Worm (Caenorhabditis elegans): Measurements from ENCODE around the gene ins-5.

ins-5 gene

DNA sequence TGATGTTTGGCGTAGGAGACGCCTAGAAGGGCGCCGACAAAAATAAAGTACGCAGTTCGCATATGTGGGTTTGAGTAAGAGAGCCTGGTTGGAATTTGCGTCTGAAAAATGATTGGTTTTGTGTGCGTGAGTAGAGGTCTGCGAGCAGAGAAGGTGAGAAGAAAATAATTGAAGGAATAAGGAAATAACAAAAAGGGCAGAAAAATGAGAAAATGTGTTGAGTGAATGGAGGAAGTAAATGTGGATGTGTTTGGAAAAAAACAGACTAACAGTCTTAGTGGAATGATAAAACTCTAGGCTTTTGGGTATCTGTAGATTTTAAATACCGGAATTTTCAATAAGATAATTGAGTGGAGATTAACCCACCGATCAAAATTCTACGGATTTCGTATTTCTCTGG, 40.8 kb upstream of the ins-5 start, which contains the start of gene casy-1:
Gene casy-1, minus strand, starts transcription at position 101 of the 400 bp plus-strand sequence.
- TF ChIP-seq zag-1 (tag; optimal IDR thresholded peaks at IDR 0.05) (no peak), lin-13 (GFP tag; optimal IDR thresholded peaks at IDR 0.05) (no peak), elt-1 (tag; optimal IDR thresholded peaks at IDR 0.05) (no peak), blmp-1 (tag; optimal IDR thresholded peaks at IDR 0.05; ENCODE audit: insufficient read depth) (no peak), sma-3 (GFP tag; optimal IDR thresholded peaks at IDR 0.05) (no peak), aly-2 (tag; optimal IDR thresholded peaks at IDR 0.05) (no peak), sem-4 (tag; optimal IDR thresholded peaks at IDR 0.05) (no peak), skn-1 (tag; optimal IDR thresholded peaks at IDR 0.05) (no peak), elt-3 (tag; optimal IDR thresholded peaks at IDR 0.05) (no peak), nhr-6 (tag; optimal IDR thresholded peaks at IDR 0.05) (no peak), lin-11 (tag; optimal IDR thresholded peaks at IDR 0.05) (no peak), egl-27 (tag; optimal IDR thresholded peaks at IDR 0.05) (no peak), nhr-129 (tag; optimal IDR thresholded peaks at IDR 0.05) (no peak), unc-62 (GFP tag; optimal IDR thresholded peaks at IDR 0.05) (no peak), nhr-10 (tag; optimal IDR thresholded peaks at IDR 0.05) (no peak)

DNA sequence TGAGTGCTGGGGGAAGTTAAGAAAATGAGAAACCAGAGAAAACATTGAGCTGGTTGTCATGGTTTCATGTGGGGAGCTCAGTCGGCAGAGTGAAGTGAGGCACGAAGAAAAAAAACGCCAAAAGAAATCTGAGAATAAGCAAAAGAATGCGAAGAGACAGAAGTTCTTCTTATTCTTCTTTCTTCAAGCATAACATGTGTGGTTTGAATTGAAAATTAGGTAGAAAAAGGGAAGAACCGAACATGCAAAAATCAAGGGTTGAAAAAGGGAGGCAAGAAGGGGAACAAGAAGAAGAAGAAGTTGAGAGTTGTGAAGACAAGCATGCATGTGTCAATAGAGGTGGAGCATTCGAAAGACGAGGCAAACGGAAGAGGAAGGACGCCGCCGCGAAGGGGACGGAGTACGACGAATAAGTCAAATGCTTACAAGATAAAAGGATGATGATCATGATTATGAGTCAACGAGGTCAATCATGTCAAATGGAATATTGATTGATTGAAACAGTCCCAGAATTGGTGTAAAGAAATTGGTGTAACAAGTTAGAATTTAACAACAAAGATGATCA, 39.5 kb upstream of the ins-5 start:
- TF ChIP-seq ama-1 (optimal IDR thresholded peaks at IDR 0.05) (no peak), C34F6.9 (tag; optimal IDR thresholded peaks at IDR 0.05) (peak; percentile 13)

DNA sequence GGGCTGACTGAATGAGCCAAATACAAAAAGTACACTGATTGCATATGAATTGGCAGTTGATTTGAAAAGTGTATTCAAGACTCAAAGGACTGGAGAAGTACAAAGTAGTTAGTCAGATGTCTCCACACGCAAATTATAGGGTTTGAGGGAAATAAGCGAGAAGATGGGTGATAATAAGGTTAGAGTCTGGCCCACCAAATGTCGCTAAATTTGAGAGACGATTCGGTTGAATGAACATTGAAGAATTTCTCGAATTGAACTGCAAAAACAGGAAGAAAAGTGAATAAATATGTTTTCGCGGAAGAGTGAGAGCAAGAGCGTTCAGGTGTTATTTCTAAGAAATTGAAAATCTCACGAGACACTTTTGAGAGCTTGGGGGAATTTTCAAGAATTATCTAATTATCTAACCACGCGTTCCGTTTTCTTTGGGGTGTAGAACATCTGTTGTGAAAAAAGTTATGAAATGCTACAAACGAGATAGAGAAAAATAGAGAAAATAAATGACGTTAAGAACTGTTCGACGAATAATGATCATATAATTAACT, 37.7 kb upstream of the ins-5 start:
- TF ChIP-seq nhr-237 (tag; optimal IDR thresholded peaks at IDR 0.05) = no peak
- TF ChIP-seq crh-2 (tag; optimal IDR thresholded peaks at IDR 0.05) = no peak
- TF ChIP-seq nhr-21 (tag; optimal IDR thresholded peaks at IDR 0.05) = peak; percentile 52
- TF ChIP-seq aly-2 (tag; optimal IDR thresholded peaks at IDR 0.05) = no peak
- TF ChIP-seq alr-1 (tag; optimal IDR thresholded peaks at IDR 0.05) = no peak
- TF ChIP-seq elt-1 (tag; optimal IDR thresholded peaks at IDR 0.05) = no peak
- no peak for TF ChIP-seq sma-9 (GFP tag; optimal IDR thresholded peaks at IDR 0.05)
- TF ChIP-seq sma-9 (tag; optimal IDR thresholded peaks at IDR 0.05) = no peak
- TF ChIP-seq snpc-4 (tag; optimal IDR thresholded peaks at IDR 0.05) = no peak
- TF ChIP-seq nhr-77 (tag; optimal IDR thresholded peaks at IDR 0.05) = no peak
- TF ChIP-seq lsy-2 (tag; optimal IDR thresholded peaks at IDR 0.05) = peak in 1 of 2 experiments; percentile 1
- TF ChIP-seq nhr-10 (tag; optimal IDR thresholded peaks at IDR 0.05) = no peak
- TF ChIP-seq unc-62 (GFP tag; optimal IDR thresholded peaks at IDR 0.05) = no peak
- no peak for TF ChIP-seq lin-13 (GFP tag; optimal IDR thresholded peaks at IDR 0.05)

DNA sequence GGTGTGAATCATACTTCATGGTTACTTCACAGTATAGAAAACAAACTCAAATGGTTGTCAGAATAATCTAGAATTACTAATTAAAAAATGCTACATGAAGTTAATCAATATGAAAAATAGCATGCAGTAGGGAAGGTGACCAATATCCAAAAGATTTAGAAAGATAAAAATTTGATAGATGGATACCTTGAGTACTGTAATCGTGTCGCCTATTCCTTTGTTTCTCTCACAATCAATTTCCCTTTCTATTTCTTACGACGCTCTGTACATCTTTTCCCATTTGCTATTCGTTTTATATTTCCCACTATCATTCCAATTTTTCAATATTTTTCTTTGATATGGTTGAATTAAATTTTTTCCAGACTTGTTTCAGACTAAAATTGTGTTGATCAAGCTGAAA, 36.0 kb upstream of the ins-5 start, which contains the start of gene B0034.7:
Gene B0034.7, plus strand, starts transcription at position 301 of the 400 bp plus-strand sequence.
- TF ChIP-seq R02D3.7 (tag; optimal IDR thresholded peaks at IDR 0.05) = no peak
- no peak for TF ChIP-seq sma-9 (GFP tag; optimal IDR thresholded peaks at IDR 0.05)
- no peak for TF ChIP-seq sma-9 (tag; optimal IDR thresholded peaks at IDR 0.05)
- no peak for TF ChIP-seq mdl-1 (tag; optimal IDR thresholded peaks at IDR 0.05)
- no peak for TF ChIP-seq ama-1 (optimal IDR thresholded peaks at IDR 0.05)
- no peak for TF ChIP-seq zag-1 (tag; optimal IDR thresholded peaks at IDR 0.05)
- TF ChIP-seq elt-1 (tag; optimal IDR thresholded peaks at IDR 0.05) = no peak
- no peak for TF ChIP-seq nhr-21 (tag; optimal IDR thresholded peaks at IDR 0.05)

DNA sequence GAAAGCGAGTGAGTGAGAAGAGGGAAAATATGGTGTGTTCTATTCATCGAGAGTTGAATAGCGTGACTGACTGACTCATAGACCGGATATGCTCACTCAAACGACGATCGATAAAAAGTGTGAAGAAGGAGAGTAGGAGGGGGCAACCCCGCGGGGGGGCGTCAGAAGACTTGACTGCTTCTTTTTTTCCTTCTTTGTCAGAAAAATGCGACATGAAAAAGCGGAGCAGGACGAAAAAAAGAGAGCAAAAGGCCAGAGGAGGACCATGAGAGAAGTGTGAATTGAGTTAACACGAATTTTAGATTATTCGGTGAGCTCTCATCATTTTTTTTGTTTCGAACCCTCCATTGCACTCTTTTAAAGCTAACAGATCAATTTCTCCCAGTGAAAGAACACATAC, 35.0 kb upstream of the ins-5 start:
- TF ChIP-seq lsy-2 (tag; optimal IDR thresholded peaks at IDR 0.05) (peak in 1 of 2 experiments; percentile 6), sma-9 (GFP tag; optimal IDR thresholded peaks at IDR 0.05) (peak; percentile 34), sma-9 (tag; optimal IDR thresholded peaks at IDR 0.05) (no peak), sem-4 (tag; optimal IDR thresholded peaks at IDR 0.05) (no peak), ama-1 (optimal IDR thresholded peaks at IDR 0.05) (no peak), zag-1 (tag; optimal IDR thresholded peaks at IDR 0.05) (peak; percentile 23)

DNA sequence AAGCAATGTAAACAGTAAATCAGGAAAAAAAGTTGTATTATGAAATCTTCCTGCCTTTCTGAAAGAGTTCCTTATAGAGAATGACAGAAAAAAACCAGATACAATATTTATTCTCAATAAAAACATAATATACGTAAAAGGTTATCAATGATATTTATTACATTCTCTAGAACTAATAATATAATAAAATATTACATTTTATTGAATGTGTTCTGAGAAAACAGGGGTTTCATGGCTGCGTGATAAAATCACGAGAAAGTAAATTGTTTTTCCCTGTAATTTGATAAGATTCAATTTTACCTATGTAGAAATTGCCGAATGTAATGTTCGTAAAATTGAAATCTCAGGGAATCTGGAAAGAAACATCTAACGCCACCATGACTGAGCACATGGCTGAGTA, 32.4 kb upstream of the ins-5 start:
- TF ChIP-seq nhr-21 (tag; optimal IDR thresholded peaks at IDR 0.05) (peak; percentile 16), mbf-1 (tag; optimal IDR thresholded peaks at IDR 0.05) (no peak), dmd-4 (tag; optimal IDR thresholded peaks at IDR 0.05) (peak; percentile 54)

Measured in whole organism, L2 larva.